Fruit fly (Drosophila melanogaster): ENCODE measurements around the gene CG17329.
A peak's percentile ranks its signal among the peaks of the same experiment; 100 is the strongest.

The CG17329 gene

DNA sequence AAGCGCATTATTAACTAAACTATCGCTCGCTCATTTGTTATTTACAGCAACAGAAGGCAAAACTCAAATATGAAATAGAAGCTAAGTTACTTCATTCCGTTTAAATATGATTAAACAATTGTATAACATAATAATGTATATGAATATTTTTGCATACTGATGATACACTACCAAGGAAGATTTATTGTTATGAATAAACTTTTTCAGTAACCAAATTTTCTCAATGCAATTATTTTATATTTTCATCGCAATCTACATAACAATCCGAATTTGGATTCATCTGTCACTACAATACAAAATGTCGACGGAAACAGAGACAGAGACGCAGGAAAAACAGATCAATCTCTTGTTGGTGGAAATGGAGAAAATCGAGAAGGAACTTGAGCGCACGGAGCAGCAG, at the start of gene CG17329:
TSS of gene CG17329 (plus strand) at position 301 of the 400 bp plus-strand sequence.
- no peak for TF ChIP-seq CG17801 (GFP tag; optimal IDR thresholded peaks at IDR 0.05; ENCODE audit: partially characterized antibody)

- TF ChIP-seq CG17801 (GFP tag; optimal IDR thresholded peaks at IDR 0.05; ENCODE audit: partially characterized antibody): no peak
Observed at dm6 chr2L:16241639-16242038, 49.4 kb upstream of the CG17329 start, which contains the start of gene CG42818. TSS of gene CG42818 (plus strand) at chr2L:16241939.

DNA sequence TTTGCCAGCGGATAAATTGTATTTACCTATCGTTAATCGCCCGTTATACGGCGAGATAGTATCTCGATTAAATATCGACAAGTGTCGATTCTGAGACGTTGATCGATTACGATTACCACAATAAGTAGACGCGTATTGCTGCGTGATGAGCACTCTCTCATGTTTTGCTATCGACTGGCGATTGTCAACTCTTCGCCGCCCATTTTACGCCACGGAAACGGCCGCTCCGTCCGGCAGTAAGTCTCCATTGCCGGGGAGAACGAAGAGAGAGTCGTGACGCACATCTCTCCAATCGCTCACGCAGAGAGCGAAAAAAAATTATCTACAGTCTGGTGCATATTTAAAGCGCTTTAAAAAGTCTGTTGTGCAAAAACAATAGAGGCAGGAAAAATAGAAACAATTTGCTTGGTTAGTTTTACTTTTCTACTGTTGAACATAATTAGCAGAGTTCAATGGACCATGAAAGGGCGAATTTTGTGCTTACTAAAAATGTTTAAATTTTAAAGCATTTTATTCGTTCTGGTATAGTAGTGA, 39.4 kb upstream of the CG17329 start, which contains the start of gene CG46309:
TSS of gene CG46309 (minus strand) at position 191 of the 534 bp plus-strand sequence.
- peak; percentile 34 for TF ChIP-seq CG17801 (GFP tag; optimal IDR thresholded peaks at IDR 0.05; ENCODE audit: partially characterized antibody)

- TF ChIP-seq CG17801 (GFP tag; optimal IDR thresholded peaks at IDR 0.05; ENCODE audit: partially characterized antibody): no peak
Observed at dm6 chr2L:16255232-16256117, 35.6 kb upstream of the CG17329 start.

DNA sequence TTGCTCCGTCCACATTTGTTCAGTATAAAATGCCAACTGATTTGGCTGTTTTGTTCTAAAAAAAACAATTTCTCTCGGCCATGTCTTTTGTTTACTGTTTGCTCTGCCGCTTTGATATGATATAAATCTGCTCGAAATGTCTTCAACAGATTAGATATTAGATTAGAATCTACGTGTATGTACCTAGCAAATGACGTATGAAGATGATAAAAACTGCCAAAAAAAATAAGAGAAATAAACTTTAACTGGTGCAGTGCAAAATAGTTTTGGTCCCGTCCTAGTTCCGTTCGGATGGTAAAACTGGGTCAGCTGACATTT, 35.0 kb upstream of the CG17329 start:
- TF ChIP-seq CG17801 (GFP tag; optimal IDR thresholded peaks at IDR 0.05; ENCODE audit: partially characterized antibody): no peak

DNA sequence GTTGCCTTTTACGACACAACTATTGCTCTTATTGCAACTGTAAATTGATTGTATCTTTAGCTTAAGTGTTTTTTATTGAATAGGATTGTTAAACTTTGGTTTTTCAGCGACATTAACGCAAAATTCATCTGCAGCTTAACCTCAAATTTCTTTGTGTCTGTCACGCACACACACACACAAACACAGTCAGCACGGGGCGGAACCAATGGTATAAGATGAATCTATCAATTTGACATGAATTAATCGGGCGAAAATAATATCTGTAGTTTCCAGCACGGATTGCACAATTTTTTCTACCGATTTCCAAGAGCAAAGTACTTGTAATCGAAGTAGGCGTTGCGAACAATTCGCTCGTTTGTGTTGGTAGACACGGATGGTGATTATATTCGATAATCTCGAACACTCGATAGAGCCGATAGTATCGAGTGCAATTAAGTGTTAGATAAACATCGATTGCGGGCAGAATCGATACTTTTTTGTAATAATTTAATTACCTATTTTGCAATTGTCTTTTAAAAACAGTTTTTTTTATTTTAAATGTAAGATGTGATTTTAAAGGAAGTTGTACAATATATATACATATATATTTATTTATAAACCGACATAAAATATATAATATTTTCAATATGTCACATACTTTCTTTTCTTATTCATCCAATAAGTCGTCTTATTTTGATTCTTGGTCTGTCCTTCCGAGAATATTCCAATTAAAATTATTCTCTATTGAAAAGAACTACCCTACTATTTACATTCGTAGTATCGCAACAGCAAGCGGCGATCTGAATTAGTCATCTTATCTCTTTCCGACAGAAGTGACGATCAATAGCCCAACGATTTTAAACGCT, 33.6 kb upstream of the CG17329 start, which contains the start of the genes PRL-1 and EndoGI:
TSS of gene PRL-1 (minus strand) at position 380 of the 845 bp plus-strand sequence.
TSS of gene EndoGI (plus strand) at position 462 of the 845 bp plus-strand sequence.
- TF ChIP-seq CG17801 (GFP tag; optimal IDR thresholded peaks at IDR 0.05; ENCODE audit: partially characterized antibody): peak; percentile 97

DNA sequence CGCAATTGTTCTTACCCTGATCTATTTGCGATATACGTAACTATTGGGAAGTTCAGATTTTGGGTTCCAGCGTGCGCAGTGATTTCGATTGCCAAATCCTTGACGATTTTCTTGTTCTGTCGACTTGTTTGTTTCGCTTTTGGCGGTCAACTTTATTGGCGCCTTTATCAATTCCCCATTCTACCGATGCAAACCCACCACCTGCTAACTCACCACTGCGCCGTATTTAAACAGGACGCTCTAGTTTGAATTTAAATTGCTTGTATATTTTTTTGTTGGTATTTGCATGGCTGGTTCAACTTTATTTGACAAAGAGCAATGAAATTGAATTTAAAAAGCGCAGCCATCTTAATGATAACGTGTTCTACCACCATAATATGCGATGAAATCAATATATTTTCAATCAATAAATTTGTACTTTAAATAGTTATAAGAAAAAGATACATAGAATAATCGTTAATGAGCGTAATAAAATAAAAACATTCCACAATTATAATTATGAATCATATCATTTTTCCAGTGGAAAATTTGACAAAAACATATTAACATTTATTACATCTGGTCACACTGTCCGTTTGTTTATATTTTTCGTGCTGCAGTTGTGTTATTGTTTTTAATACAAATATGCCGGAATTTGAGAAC, 29.4 kb upstream of the CG17329 start, which contains the start of the genes twe and CG4935:
TSS of gene twe (minus strand) at position 302 of the 642 bp plus-strand sequence.
TSS of gene CG4935 (plus strand) at position 566 of the 642 bp plus-strand sequence.
- no peak for TF ChIP-seq CG17801 (GFP tag; optimal IDR thresholded peaks at IDR 0.05; ENCODE audit: partially characterized antibody)

- TF ChIP-seq CG17801 (GFP tag; optimal IDR thresholded peaks at IDR 0.05; ENCODE audit: partially characterized antibody): no peak
Observed at dm6 chr2L:16263723-16264122, 27.4 kb upstream of the CG17329 start.

- no peak for TF ChIP-seq CG17801 (GFP tag; optimal IDR thresholded peaks at IDR 0.05; ENCODE audit: partially characterized antibody)
Observed at dm6 chr2L:16267159-16268065, 23.7 kb upstream of the CG17329 start.

DNA sequence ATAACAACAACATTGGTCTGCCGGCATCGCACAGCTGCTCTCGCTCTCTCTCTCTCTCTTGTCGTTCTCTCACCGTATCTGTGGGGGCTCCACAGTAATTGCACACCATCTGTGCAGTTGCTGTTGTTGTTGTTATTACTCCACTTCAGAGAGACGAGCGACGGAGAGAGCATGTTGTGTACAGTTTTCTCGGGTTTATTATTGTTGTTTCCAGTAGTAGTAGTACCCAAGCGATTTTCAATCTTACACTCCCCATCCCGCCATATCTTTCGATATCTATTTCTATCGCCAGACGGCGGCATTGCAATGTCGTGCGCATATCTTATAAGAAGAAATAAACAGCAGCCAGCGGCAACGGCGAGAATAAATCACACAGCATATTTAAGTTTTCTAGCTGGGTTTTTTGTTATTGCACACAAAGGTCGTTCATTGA, 23.0 kb upstream of the CG17329 start:
- TF ChIP-seq CG17801 (GFP tag; optimal IDR thresholded peaks at IDR 0.05; ENCODE audit: partially characterized antibody): peak; percentile 65

DNA sequence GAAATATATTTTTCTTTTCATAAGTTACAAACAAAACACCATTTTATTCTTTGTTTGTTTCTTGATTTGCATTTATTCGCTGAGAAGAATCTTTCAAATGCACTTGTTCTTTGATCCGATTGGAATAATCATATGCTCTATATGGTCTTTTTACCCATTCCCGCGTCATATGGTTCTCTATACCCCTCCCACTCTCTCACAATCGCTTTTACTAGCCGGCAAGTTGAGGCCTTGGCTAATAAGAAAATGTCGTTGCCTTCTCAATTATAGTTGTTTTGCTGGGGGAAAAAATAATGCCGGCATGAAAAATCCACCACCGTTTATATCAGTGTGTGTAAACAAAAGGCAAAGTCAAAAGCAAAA, 22.2 kb upstream of the CG17329 start:
- no peak for TF ChIP-seq CG17801 (GFP tag; optimal IDR thresholded peaks at IDR 0.05; ENCODE audit: partially characterized antibody)

DNA sequence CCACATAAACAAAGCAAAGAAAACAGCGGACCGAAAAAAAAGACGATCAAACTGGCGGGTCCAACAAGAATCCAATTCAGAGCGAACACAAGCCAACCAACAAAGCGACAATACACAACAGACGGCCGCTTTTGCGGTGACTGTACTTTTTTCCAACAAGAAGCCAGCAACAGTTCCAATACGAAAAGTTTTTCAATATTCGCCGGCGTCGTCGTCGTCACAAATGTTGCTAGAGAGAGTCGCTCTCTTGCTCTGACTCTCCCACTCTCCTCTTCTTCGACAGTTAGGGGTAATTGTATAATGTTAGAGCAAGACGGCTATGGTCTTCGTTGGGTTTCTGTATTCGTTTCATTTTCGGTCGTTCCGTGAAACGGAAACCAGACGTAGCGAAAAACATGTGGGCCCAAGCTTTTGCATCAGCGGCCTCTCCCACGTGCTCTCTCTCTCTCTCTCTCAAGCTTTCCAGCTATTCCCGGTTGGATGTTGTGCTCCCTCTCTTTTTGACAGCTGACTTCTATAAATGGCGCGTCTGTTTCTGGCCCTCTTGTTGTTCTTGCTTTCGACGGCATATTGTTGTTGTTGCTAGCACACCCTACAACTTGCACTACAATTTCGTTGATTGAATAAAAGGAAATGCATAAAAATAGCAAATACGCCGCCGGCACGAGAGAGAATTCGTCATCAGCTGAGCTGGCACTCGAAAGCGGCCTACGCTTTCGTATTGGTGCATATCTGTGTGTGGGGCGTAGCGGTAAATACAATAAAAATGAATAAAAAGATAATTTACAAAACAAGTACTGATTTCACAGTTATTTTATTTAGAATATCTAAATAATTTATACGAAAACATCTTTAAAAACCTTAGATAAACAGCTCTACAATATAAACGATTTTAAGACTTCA, 21.6 kb upstream of the CG17329 start:
- TF ChIP-seq CG17801 (GFP tag; optimal IDR thresholded peaks at IDR 0.05; ENCODE audit: partially characterized antibody): peak; percentile 90
